Worm (Caenorhabditis elegans) whole organism, young adult: Measurements from ENCODE around the gene T13G4.1.

Experiments
- T07F8.4 ChIP-seq: sonication (generic microtip); optimal IDR thresholded peaks from 2 replicates; lab custom pipeline; 2016; ENCODE audit warnings: mild to moderate bottlenecking, missing genetic modification characterization, moderate library complexity, missing compliant biosample characterization
- ccch-3 ChIP-seq: fragments of 200-800 bp; sonication (Bioruptor generic); optimal IDR thresholded peaks from 2 replicates; lab custom pipeline; 2018; ENCODE audit warnings: mild to moderate bottlenecking, missing genetic modification characterization, missing compliant biosample characterization
- chd-7 ChIP-seq: sonication (generic microtip); optimal IDR thresholded peaks from 2 replicates; lab custom pipeline; 2016; ENCODE audit warnings: mild to moderate bottlenecking, missing genetic modification characterization, moderate library complexity, missing compliant biosample characterization
- dpl-1 ChIP-seq: fragments of 150-350 bp; optimal IDR thresholded peaks from 2 replicates; lab custom pipeline; 2014; ENCODE audit warnings: missing biosample characterization, missing genetic modification reagents, missing genetic modification characterization
- lag-1 ChIP-seq: fragments of 200-800 bp; sonication (Bioruptor generic); IDR thresholded peaks from 2 replicates; pipeline ENCODE4 v1.3.6; 2022; ENCODE audit warnings: missing genetic modification reagents, missing genetic modification characterization, missing compliant biosample characterization
- mel-28 ChIP-seq: sonication (generic microtip); optimal IDR thresholded peaks from 2 replicates; lab custom pipeline; 2016; ENCODE audit warnings: borderline replicate concordance, mild to moderate bottlenecking, missing genetic modification characterization, missing compliant biosample characterization
- nfya-1 ChIP-seq: sonication (generic microtip); optimal IDR thresholded peaks from 2 replicates; lab custom pipeline; 2017; ENCODE audit warnings: antibody characterized with exemption, missing compliant biosample characterization, missing genetic modification characterization, borderline replicate concordance; ENCODE audit not compliant: insufficient read depth
- nhr-120 ChIP-seq: fragments of 200-800 bp; sonication (Bioruptor generic); IDR thresholded peaks from 2 replicates; pipeline ENCODE4 v1.3.6; 2022; ENCODE audit warnings: missing genetic modification characterization, missing compliant biosample characterization
- snpc-4 ChIP-seq, 5 experiments: fragments of 150-350 bp in 1 of 5; sonication (generic microtip) in 4 of 5; optimal IDR thresholded peaks; 2 replicates each; lab custom pipeline; 2014 to 2018; ENCODE audit warnings: missing genetic modification characterization in 5 of 5, missing biosample characterization in 3 of 5, antibody characterized with exemption in 2 of 5, mild to moderate bottlenecking in 2 of 5, missing compliant biosample characterization in 2 of 5, missing genotype in 2 of 5, moderate library complexity in 2 of 5, missing genetic modification reagents in 1 of 5
- unc-62 ChIP-seq: fragments of 150-350 bp; optimal IDR thresholded peaks from 2 replicates; lab custom pipeline; 2014; ENCODE audit warnings: missing biosample characterization, missing genetic modification reagents, missing genetic modification characterization
- ztf-25 ChIP-seq: fragments of 200-800 bp; sonication (Bioruptor generic); IDR thresholded peaks from 2 replicates; pipeline ENCODE4 v1.3.6; 2022; ENCODE audit warnings: missing genetic modification reagents, missing genetic modification characterization, missing compliant biosample characterization

DNA sequence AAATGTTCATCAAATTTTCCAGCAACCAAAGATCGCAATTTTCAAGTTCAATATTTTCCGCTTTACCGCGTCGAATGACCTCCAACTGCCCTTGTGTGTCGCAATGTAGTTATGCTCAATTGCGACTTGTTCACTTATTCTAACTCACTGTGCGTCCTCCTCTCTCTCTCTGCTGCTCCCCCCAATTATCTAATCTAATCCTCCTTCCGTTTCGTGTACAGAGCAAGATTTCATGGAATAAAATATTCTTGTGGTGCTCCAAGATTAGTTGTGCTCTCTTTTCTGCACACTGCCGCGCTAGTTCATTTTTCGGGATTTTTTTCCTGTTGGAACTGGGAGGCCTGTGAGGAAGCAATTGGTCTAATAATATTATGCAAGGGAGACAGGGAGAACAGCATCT lies 9.0 kb upstream of the T13G4.1 start:
- TF ChIP-seq mel-28: no peak
- no peak for TF ChIP-seq snpc-4 (GFP tag; optimal IDR thresholded peaks at IDR 0.05; lab: Kevin White, UChicago)
- TF ChIP-seq snpc-4 (tag; optimal IDR thresholded peaks at IDR 0.05; lab: Kevin White, UChicago): no peak
- TF ChIP-seq lag-1: no peak
- no peak for TF ChIP-seq nfya-1
- TF ChIP-seq dpl-1: no peak
- no peak for TF ChIP-seq ztf-25 (GFP tag; lab: Robert Waterston, UW)
- no peak for TF ChIP-seq nhr-120 (GFP tag; lab: Robert Waterston, UW)
- TF ChIP-seq ccch-3 (GFP tag; lab: Kevin White, UChicago): no peak
- TF ChIP-seq unc-62: no peak
- no peak for TF ChIP-seq chd-7
- TF ChIP-seq T07F8.4: no peak
